Worm (Caenorhabditis elegans) whole organism, L3 larva: ENCODE data around the gene C09B9.4.
"Not testable (repeated sequence)": the region's sequence is repeated elsewhere in the genome, so short reads cannot be mapped to it uniquely, and the experiment has no call there.

ENCODE experiments used
- nhr-12 ChIP-seq: fragments of 150-350 bp; optimal IDR thresholded peaks from 2 replicates; lab custom pipeline; 2014; ENCODE audit warnings: missing biosample characterization, missing genetic modification characterization
- unc-62 ChIP-seq: fragments of 150-350 bp; sonication (generic microtip); optimal IDR thresholded peaks from 4 replicates; lab custom pipeline; 2014; ENCODE audit warnings: missing biosample characterization, missing genetic modification reagents, missing genetic modification characterization
- zag-1 ChIP-seq: fragments of 150-350 bp; optimal IDR thresholded peaks from 2 replicates; lab custom pipeline; 2014; ENCODE audit warnings: missing biosample characterization, missing genetic modification characterization

ce11 chrIV:5068541-5068940, 35.4 kb upstream of the C09B9.4 start, which contains the start of the genes R13H9.6 and rmd-6:
- TF ChIP-seq unc-62 (GFP tag; lab: Kevin White, UChicago); nhr-12 (tag; lab: Kevin White, UChicago); zag-1 (tag; lab: Kevin White, UChicago): not testable (repeated sequence)
